Worm (Caenorhabditis elegans) whole organism, late embryonic: ENCODE measurements around the gene msp-32.
A peak's percentile ranks its signal among the peaks of the same experiment; 100 is the strongest.
"Not testable (repeated sequence)": the region's sequence is repeated elsewhere in the genome, so short reads cannot be mapped to it uniquely, and the experiment has no call there.

ENCODE experiments used
- F13H6.1 ChIP-seq: sonication (generic microtip); optimal IDR thresholded peaks from 2 replicates; lab custom pipeline; 2016; ENCODE audit warnings: missing genetic modification characterization, missing compliant biosample characterization
- K09A11.1 ChIP-seq: sonication (generic microtip); optimal IDR thresholded peaks from 2 replicates; lab custom pipeline; 2017; ENCODE audit warnings: antibody characterized with exemption, mild to moderate bottlenecking, missing genetic modification characterization, missing compliant biosample characterization; ENCODE audit not compliant: insufficient read depth
- T23F11.4 ChIP-seq: fragments of 200-800 bp; sonication (Bioruptor generic); optimal IDR thresholded peaks from 2 replicates; lab custom pipeline; 2018; ENCODE audit warnings: mild to moderate bottlenecking, missing genetic modification characterization, missing compliant biosample characterization
- Y22D7AL.16 ChIP-seq: sonication (generic microtip); optimal IDR thresholded peaks from 2 replicates; lab custom pipeline; 2016; ENCODE audit warnings: missing genetic modification characterization, missing compliant biosample characterization
- ama-1 ChIP-seq: fragments of 150-350 bp; optimal IDR thresholded peaks from 2 replicates; lab custom pipeline; 2014
- ceh-14 ChIP-seq: sonication (generic microtip); optimal IDR thresholded peaks from 2 replicates; lab custom pipeline; 2016; ENCODE audit warnings: missing genotype, missing genetic modification characterization, missing compliant biosample characterization
- ceh-19 ChIP-seq: fragments of 200-800 bp; sonication (Bioruptor generic); optimal IDR thresholded peaks from 2 replicates; lab custom pipeline; 2018; ENCODE audit warnings: mild to moderate bottlenecking, missing genetic modification characterization, missing compliant biosample characterization
- ceh-30 ChIP-seq: fragments of 150-350 bp; optimal IDR thresholded peaks from 2 replicates; lab custom pipeline; 2014; ENCODE audit warnings: missing biosample characterization, missing genetic modification characterization
- ceh-31 ChIP-seq: sonication (generic microtip); optimal IDR thresholded peaks from 2 replicates; lab custom pipeline; 2016; ENCODE audit warnings: missing genetic modification characterization, missing compliant biosample characterization
- ceh-34 ChIP-seq: sonication (generic microtip); optimal IDR thresholded peaks from 2 replicates; lab custom pipeline; 2016; ENCODE audit warnings: mild to moderate bottlenecking, missing genetic modification characterization, missing compliant biosample characterization
- ceh-45 ChIP-seq: fragments of 200-800 bp; sonication (Bioruptor generic); IDR thresholded peaks from 2 replicates; pipeline ENCODE4 v1.3.6; 2022; ENCODE audit warnings: missing genetic modification reagents, missing genetic modification characterization, missing compliant biosample characterization
- ceh-48 ChIP-seq: sonication (generic microtip); optimal IDR thresholded peaks from 2 replicates; lab custom pipeline; 2016; ENCODE audit warnings: missing genetic modification characterization, inconsistent platforms, missing compliant biosample characterization
- che-1 ChIP-seq: sonication (generic microtip); optimal IDR thresholded peaks from 2 replicates; lab custom pipeline; 2016; ENCODE audit warnings: mild to moderate bottlenecking, missing genetic modification characterization, missing compliant biosample characterization
- dmd-4 ChIP-seq: sonication (generic microtip); optimal IDR thresholded peaks from 2 replicates; lab custom pipeline; 2016; ENCODE audit warnings: borderline replicate concordance, missing genetic modification characterization, missing compliant biosample characterization
- elt-2 ChIP-seq: sonication (generic microtip); optimal IDR thresholded peaks from 2 replicates; lab custom pipeline; 2016; ENCODE audit warnings: missing genetic modification reagents, missing genetic modification characterization, missing compliant biosample characterization
- eyg-1 ChIP-seq: sonication (generic microtip); optimal IDR thresholded peaks from 2 replicates; lab custom pipeline; 2016; ENCODE audit warnings: missing genotype, missing genetic modification characterization, missing compliant biosample characterization
- gmeb-2 ChIP-seq: sonication (generic microtip); optimal IDR thresholded peaks from 2 replicates; lab custom pipeline; 2016; ENCODE audit warnings: missing genetic modification characterization, inconsistent platforms, missing compliant biosample characterization
- hlh-30 ChIP-seq: sonication (generic microtip); optimal IDR thresholded peaks from 2 replicates; lab custom pipeline; 2017; ENCODE audit warnings: antibody characterized with exemption, missing genetic modification characterization, missing compliant biosample characterization; ENCODE audit not compliant: insufficient read depth
- lin-11 ChIP-seq: fragments of 200-800 bp; sonication (Bioruptor generic); optimal IDR thresholded peaks from 2 replicates; lab custom pipeline; 2018; ENCODE audit warnings: mild to moderate bottlenecking, missing genetic modification characterization, missing compliant biosample characterization
- mec-3 ChIP-seq: sonication (generic microtip); optimal IDR thresholded peaks from 2 replicates; lab custom pipeline; 2016; ENCODE audit warnings: borderline replicate concordance, missing genetic modification characterization, missing compliant biosample characterization
- nhr-11 ChIP-seq: fragments of 150-350 bp; optimal IDR thresholded peaks from 2 replicates; lab custom pipeline; 2014; ENCODE audit warnings: missing biosample characterization, missing genetic modification characterization
- nhr-232 ChIP-seq: sonication (generic microtip); optimal IDR thresholded peaks from 2 replicates; lab custom pipeline; 2016; ENCODE audit warnings: missing genetic modification characterization, missing compliant biosample characterization
- npax-4 ChIP-seq: sonication (generic microtip); optimal IDR thresholded peaks from 2 replicates; lab custom pipeline; 2016; ENCODE audit warnings: missing genetic modification characterization, missing compliant biosample characterization
- odd-2 ChIP-seq: sonication (generic microtip); optimal IDR thresholded peaks from 2 replicates; lab custom pipeline; 2017; ENCODE audit warnings: antibody characterized with exemption, mild to moderate bottlenecking, missing genetic modification characterization, missing compliant biosample characterization
- pat-9 ChIP-seq: fragments of 200-800 bp; sonication (Bioruptor generic); optimal IDR thresholded peaks from 2 replicates; lab custom pipeline; 2018; ENCODE audit warnings: mild to moderate bottlenecking, missing genetic modification characterization, moderate library complexity, missing compliant biosample characterization
- pax-1 ChIP-seq: fragments of 150-350 bp; optimal IDR thresholded peaks from 2 replicates; lab custom pipeline; 2014; ENCODE audit warnings: missing biosample characterization, missing genetic modification characterization
- pha-2 ChIP-seq: sonication (generic microtip); optimal IDR thresholded peaks from 2 replicates; lab custom pipeline; 2017; ENCODE audit warnings: mild to moderate bottlenecking, missing genetic modification characterization, missing compliant biosample characterization
- pqm-1 ChIP-seq: sonication (generic microtip); optimal IDR thresholded peaks from 2 replicates; lab custom pipeline; 2016; ENCODE audit warnings: missing genetic modification characterization, missing compliant biosample characterization
- ref-2 ChIP-seq: sonication (generic microtip); optimal IDR thresholded peaks from 2 replicates; lab custom pipeline; 2016; ENCODE audit warnings: missing genetic modification characterization, missing compliant biosample characterization
- rnt-1 ChIP-seq: sonication (generic microtip); optimal IDR thresholded peaks from 2 replicates; lab custom pipeline; 2016; ENCODE audit warnings: missing genetic modification characterization, missing compliant biosample characterization
- sox-2 ChIP-seq: fragments of 200-800 bp; sonication (Bioruptor generic); IDR thresholded peaks from 2 replicates; pipeline ENCODE4 v1.3.6; 2022; ENCODE audit warnings: missing genetic modification reagents, missing genetic modification characterization, missing compliant biosample characterization
- sox-4 ChIP-seq: sonication (generic microtip); optimal IDR thresholded peaks from 2 replicates; lab custom pipeline; 2017; ENCODE audit warnings: mild to moderate bottlenecking, missing genetic modification characterization, inconsistent platforms, missing compliant biosample characterization
- syd-9 ChIP-seq: sonication (generic microtip); optimal IDR thresholded peaks from 2 replicates; lab custom pipeline; 2016; ENCODE audit warnings: mild to moderate bottlenecking, missing genetic modification characterization, moderate library complexity, missing compliant biosample characterization
- unc-3 ChIP-seq, 2 experiments: fragments of 200-800 bp in 1 of 2; sonication (Bioruptor generic) in 1 of 2; sonication (generic microtip) in 1 of 2; conservative IDR thresholded peaks in 1 of 2; optimal IDR thresholded peaks in 1 of 2; 2 replicates each; pipeline versions ENCODE4 v1.3.6 to Lab custom; 2016 to 2022; ENCODE audit warnings: missing compliant biosample characterization in 2 of 2, missing genetic modification characterization in 2 of 2, missing genetic modification reagents in 1 of 2
- unc-42 ChIP-seq: sonication (generic microtip); optimal IDR thresholded peaks from 2 replicates; lab custom pipeline; 2016; ENCODE audit warnings: missing genotype, missing genetic modification characterization, missing compliant biosample characterization
- unc-86 ChIP-seq: sonication (generic microtip); optimal IDR thresholded peaks from 2 replicates; lab custom pipeline; 2016; ENCODE audit warnings: missing genetic modification characterization, missing compliant biosample characterization
- zip-5 ChIP-seq: sonication (generic microtip); optimal IDR thresholded peaks from 2 replicates; lab custom pipeline; 2016; ENCODE audit warnings: missing genetic modification characterization, missing compliant biosample characterization

Gene msp-32

DNA sequence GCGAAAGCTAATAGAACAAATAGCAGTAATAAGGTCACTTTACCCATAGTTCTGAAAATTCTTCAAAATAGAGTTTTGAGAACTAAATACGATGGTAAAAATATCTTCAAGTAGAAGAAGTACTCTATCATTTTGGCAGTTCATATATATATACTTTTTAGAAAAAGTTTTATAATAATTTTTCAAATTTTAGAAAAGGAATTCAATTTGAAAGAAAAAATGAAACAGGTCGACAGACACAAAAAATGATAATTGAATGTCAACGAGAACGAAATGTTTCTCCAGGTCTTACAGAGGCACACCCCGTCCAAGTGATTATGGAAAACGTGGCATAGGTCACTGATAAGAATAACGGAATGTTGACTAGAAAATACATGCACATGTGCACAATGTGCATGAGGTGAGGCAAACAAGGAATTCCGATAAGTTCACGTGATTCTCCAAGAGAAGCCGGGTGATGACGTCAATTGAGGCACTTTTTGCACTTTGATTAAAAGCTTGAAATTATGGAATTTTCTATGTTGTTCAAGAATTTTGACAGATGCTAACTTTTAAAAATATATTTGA lies 26.7 kb downstream of the msp-32 start, which contains the start of gene aagr-2:
TSS of gene aagr-2 (minus strand) at position 51 of the 567 bp plus-strand sequence.
- TF ChIP-seq elt-2 (tag; lab: Kevin White, UChicago) (peak; percentile 99), dmd-4 (tag; lab: Kevin White, UChicago) (no peak)
- TF ChIP-seq, all 69 proteins: peak for 1

DNA sequence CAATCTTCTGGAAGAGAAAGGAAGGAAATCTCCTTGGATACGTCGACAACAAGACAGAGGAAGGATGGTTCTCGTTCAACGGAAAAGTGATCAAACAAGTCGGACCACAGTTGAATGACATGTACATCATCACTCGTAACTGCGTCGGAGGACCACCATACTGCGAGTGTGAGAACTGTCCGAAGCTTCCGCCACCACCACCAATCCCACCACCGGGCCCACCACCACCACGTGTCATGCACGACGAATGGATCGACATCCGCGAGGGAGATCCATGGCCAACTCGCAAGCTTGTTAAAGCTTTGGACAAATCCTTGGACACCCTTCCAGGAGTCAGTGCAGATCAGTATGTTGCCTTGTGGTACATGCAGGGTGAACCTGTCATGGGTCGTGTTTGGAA lies 32.7 kb downstream of the msp-32 start:
- TF ChIP-seq syd-9 (tag; lab: Kevin White, UChicago) (no peak), odd-2 (no peak), ref-2 (tag; lab: Kevin White, UChicago) (no peak), nhr-11 (tag; lab: Kevin White, UChicago) (no peak), ceh-14 (no peak), sox-2 (no peak), ama-1 (no peak), unc-3 (GFP tag; conservative IDR thresholded peaks at IDR 0.05; lab: Robert Waterston, UW) (no peak), unc-3 (tag; optimal IDR thresholded peaks at IDR 0.05; lab: Kevin White, UChicago) (no peak), ceh-34 (no peak), hlh-30 (tag; lab: Kevin White, UChicago) (no peak), npax-4 (tag; lab: Kevin White, UChicago) (no peak), Y22D7AL.16 (tag; lab: Kevin White, UChicago) (no peak), pha-2 (tag; lab: Kevin White, UChicago) (no peak), nhr-232 (tag; lab: Kevin White, UChicago) (no peak), pqm-1 (tag; lab: Kevin White, UChicago) (no peak), rnt-1 (tag; lab: Kevin White, UChicago) (no peak), lin-11 (tag; lab: Kevin White, UChicago) (no peak), che-1 (tag; lab: Kevin White, UChicago) (no peak), ceh-45 (no peak)

ce11 chrII:4932727-4933126 lies 34.1 kb downstream of the msp-32 start, which contains the start of gene msp-152:
msp-152 (plus strand) TSS chrII:4933027.
- not testable (repeated sequence) for TF ChIP-seq ceh-19 (GFP tag; lab: Kevin White, UChicago); ceh-48 (tag; lab: Kevin White, UChicago); mec-3 (tag; lab: Kevin White, UChicago)

DNA sequence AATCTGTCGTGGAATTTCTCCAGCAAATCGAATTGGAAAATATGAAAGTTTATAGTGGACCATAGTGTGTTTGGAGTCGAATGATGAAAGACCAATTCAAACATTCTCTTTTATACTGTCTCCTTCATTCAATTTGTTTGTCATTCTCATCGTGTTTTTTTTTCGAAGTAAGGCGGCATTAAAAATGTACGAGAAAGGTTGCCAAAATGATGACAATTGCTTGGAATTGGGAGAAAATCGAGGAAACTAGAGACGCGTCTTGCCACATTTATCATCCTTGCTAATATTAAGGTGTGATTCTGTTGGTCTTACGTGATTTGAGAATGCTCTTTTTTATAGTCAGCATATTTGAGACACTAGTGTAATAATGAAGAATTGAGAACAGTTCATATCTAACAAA lies 36.3 kb downstream of the msp-32 start, which contains the start of gene gst-30:
TSS of gene gst-30 (minus strand) at position 101 of the 400 bp plus-strand sequence.
- TF ChIP-seq eyg-1, result no peak
- TF ChIP-seq che-1 (tag; lab: Kevin White, UChicago), result no peak
- no peak for TF ChIP-seq zip-5 (tag; lab: Kevin White, UChicago)
- no peak for TF ChIP-seq sox-4 (tag; lab: Kevin White, UChicago)
- TF ChIP-seq pqm-1 (tag; lab: Kevin White, UChicago), result no peak
- no peak for TF ChIP-seq nhr-232 (tag; lab: Kevin White, UChicago)
- no peak for TF ChIP-seq F13H6.1 (tag; lab: Kevin White, UChicago)
- no peak for TF ChIP-seq ceh-14
- no peak for TF ChIP-seq unc-42
- TF ChIP-seq T23F11.4 (GFP tag; lab: Kevin White, UChicago), result no peak
- no peak for TF ChIP-seq ama-1
- no peak for TF ChIP-seq ceh-30 (tag; lab: Kevin White, UChicago)
- no peak for TF ChIP-seq pax-1
- no peak for TF ChIP-seq ceh-31

DNA sequence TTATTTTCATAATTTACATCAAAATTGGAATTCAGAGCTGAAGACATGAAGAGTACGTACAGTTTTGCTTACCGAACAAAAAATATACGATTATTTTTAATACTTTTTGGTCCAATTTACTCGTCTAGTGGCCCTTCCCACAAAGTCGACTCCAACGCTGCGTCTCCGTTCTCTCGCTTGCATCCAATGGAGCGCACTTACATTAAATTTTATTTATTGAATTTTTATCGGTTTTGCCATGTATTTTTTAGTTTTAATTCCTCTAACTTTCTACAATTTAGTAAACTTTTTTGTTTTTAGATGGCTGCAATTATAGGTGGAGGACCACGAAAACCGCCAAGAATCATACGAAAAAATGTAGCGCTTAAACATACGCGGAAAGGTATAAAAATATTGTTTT lies 36.9 kb downstream of the msp-32 start, which contains the start of gene ZK546.5:
TSS of gene ZK546.5 (plus strand) at position 301 of the 400 bp plus-strand sequence.
- no peak for TF ChIP-seq ceh-34
- peak; percentile 25 for TF ChIP-seq ceh-48 (tag; lab: Kevin White, UChicago)
- TF ChIP-seq ref-2 (tag; lab: Kevin White, UChicago), result no peak
- no peak for TF ChIP-seq gmeb-2 (tag; lab: Kevin White, UChicago)
- TF ChIP-seq nhr-232 (tag; lab: Kevin White, UChicago), result no peak
- TF ChIP-seq unc-86, result no peak
- TF ChIP-seq pat-9 (tag; lab: Kevin White, UChicago), result no peak
- TF ChIP-seq unc-42, result peak; percentile 60
- TF ChIP-seq K09A11.1 (tag; lab: Kevin White, UChicago), result no peak
